Worm (Caenorhabditis elegans) whole organism, young adult: Measurements from ENCODE around the gene srxa-12.

Experiments used
- B0019.2 ChIP-seq: fragments of 200-800 bp; sonication (Bioruptor generic); conservative IDR thresholded peaks from 2 replicates; pipeline ENCODE4 v1.3.6; 2022; ENCODE audit warnings: missing genetic modification reagents, missing genetic modification characterization, missing compliant biosample characterization
- B0035.1 ChIP-seq: sonication (generic microtip); optimal IDR thresholded peaks from 2 replicates; lab custom pipeline; 2016; ENCODE audit warnings: missing genetic modification characterization, mild to moderate bottlenecking, missing compliant biosample characterization, missing genotype, missing genetic modification reagents
- B0336.3 ChIP-seq: fragments of 200-800 bp; sonication (Bioruptor generic); IDR thresholded peaks from 2 replicates; pipeline ENCODE4 v1.3.6; 2022; ENCODE audit warnings: missing genetic modification characterization, missing compliant biosample characterization
- C17E4.6 ChIP-seq: fragments of 200-800 bp; sonication (Bioruptor generic); IDR thresholded peaks from 2 replicates; pipeline ENCODE4 v1.3.6; 2022; ENCODE audit warnings: missing genetic modification reagents, missing genetic modification characterization, missing compliant biosample characterization
- D2030.7 ChIP-seq: fragments of 200-800 bp; sonication (Bioruptor generic); IDR thresholded peaks from 2 replicates; pipeline ENCODE4 v1.3.6; 2022; ENCODE audit warnings: missing genetic modification reagents, missing genetic modification characterization, missing compliant biosample characterization
- F23B12.7 ChIP-seq: sonication (generic microtip); optimal IDR thresholded peaks from 2 replicates; lab custom pipeline; 2017; ENCODE audit warnings: missing genetic modification characterization, mild to moderate bottlenecking, missing compliant biosample characterization, antibody characterized with exemption, moderate library complexity; ENCODE audit not compliant: insufficient read depth
- F37B4.10 ChIP-seq: fragments of 200-800 bp; sonication (Bioruptor generic); IDR thresholded peaks from 2 replicates; pipeline ENCODE4 v1.3.6; 2022; ENCODE audit warnings: missing genetic modification characterization, missing compliant biosample characterization
- F39B2.1 ChIP-seq: fragments of 200-800 bp; sonication (Bioruptor generic); IDR thresholded peaks from 2 replicates; pipeline ENCODE4 v1.3.6; 2022; ENCODE audit warnings: missing genetic modification reagents, missing genetic modification characterization, missing compliant biosample characterization
- K12H6.12 ChIP-seq: fragments of 200-800 bp; sonication (Bioruptor generic); optimal IDR thresholded peaks from 2 replicates; lab custom pipeline; 2018; ENCODE audit warnings: mild to moderate bottlenecking, missing genetic modification characterization, missing compliant biosample characterization
- T07F8.4 ChIP-seq: sonication (generic microtip); optimal IDR thresholded peaks from 2 replicates; lab custom pipeline; 2016; ENCODE audit warnings: mild to moderate bottlenecking, missing genetic modification characterization, moderate library complexity, missing compliant biosample characterization
- Y53G8AR.9 ChIP-seq: fragments of 200-800 bp; sonication (Bioruptor generic); conservative IDR thresholded peaks from 2 replicates; pipeline ENCODE4 v1.3.6; 2022; ENCODE audit warnings: missing genetic modification reagents, missing genetic modification characterization, missing compliant biosample characterization
- Y56A3A.18 ChIP-seq: fragments of 200-800 bp; sonication (Bioruptor generic); IDR thresholded peaks from 2 replicates; pipeline ENCODE4 v1.3.6; 2022; ENCODE audit warnings: missing genetic modification reagents, missing genetic modification characterization, missing compliant biosample characterization
- Y67H2A.10 ChIP-seq: fragments of 200-800 bp; sonication (Bioruptor generic); conservative IDR thresholded peaks from 2 replicates; pipeline ENCODE4 v1.3.6; 2022; ENCODE audit warnings: missing genetic modification reagents, missing genetic modification characterization, missing compliant biosample characterization
- Y95B8A.8 ChIP-seq: fragments of 200-800 bp; sonication (Bioruptor generic); IDR thresholded peaks from 2 replicates; pipeline ENCODE4 v1.3.6; 2022; ENCODE audit warnings: missing genetic modification reagents, missing genetic modification characterization, missing compliant biosample characterization
- ZK185.1 ChIP-seq: sonication (generic microtip); optimal IDR thresholded peaks from 2 replicates; lab custom pipeline; 2016; ENCODE audit warnings: mild to moderate bottlenecking, missing genetic modification characterization, missing compliant biosample characterization; ENCODE audit not compliant: poor library complexity, severe bottlenecking
- aptf-3 ChIP-seq: fragments of 200-800 bp; sonication (Bioruptor generic); IDR thresholded peaks from 2 replicates; pipeline ENCODE4 v1.3.6; 2022; ENCODE audit warnings: missing genetic modification characterization, missing compliant biosample characterization
- attf-5 ChIP-seq: fragments of 200-800 bp; sonication (Bioruptor generic); optimal IDR thresholded peaks from 2 replicates; lab custom pipeline; 2018; ENCODE audit warnings: mild to moderate bottlenecking, missing genetic modification characterization, missing compliant biosample characterization
- bed-1 ChIP-seq: fragments of 200-800 bp; sonication (Bioruptor generic); IDR thresholded peaks from 2 replicates; pipeline ENCODE4 v1.3.6; 2022; ENCODE audit warnings: missing genetic modification reagents, missing genetic modification characterization, missing compliant biosample characterization
- bed-2 ChIP-seq: fragments of 200-800 bp; sonication (Bioruptor generic); IDR thresholded peaks from 2 replicates; pipeline ENCODE4 v1.3.6; 2022; ENCODE audit warnings: missing genetic modification reagents, missing genetic modification characterization, missing compliant biosample characterization
- chd-7 ChIP-seq: sonication (generic microtip); optimal IDR thresholded peaks from 2 replicates; lab custom pipeline; 2016; ENCODE audit warnings: mild to moderate bottlenecking, missing genetic modification characterization, moderate library complexity, missing compliant biosample characterization
- dox-1 ChIP-seq: fragments of 200-800 bp; sonication (Bioruptor generic); IDR thresholded peaks from 2 replicates; pipeline ENCODE4 v1.3.6; 2022; ENCODE audit warnings: missing genetic modification reagents, missing genetic modification characterization, missing compliant biosample characterization
- dpl-1 ChIP-seq: fragments of 150-350 bp; optimal IDR thresholded peaks from 2 replicates; lab custom pipeline; 2014; ENCODE audit warnings: missing biosample characterization, missing genetic modification reagents, missing genetic modification characterization
- efl-1 ChIP-seq: fragments of 150-350 bp; optimal IDR thresholded peaks from 2 replicates; lab custom pipeline; 2014; ENCODE audit warnings: missing biosample characterization, missing genetic modification reagents, missing genetic modification characterization
- egrh-3 ChIP-seq: fragments of 200-800 bp; sonication (Bioruptor generic); IDR thresholded peaks from 2 replicates; pipeline ENCODE4 v1.3.6; 2022; ENCODE audit warnings: missing genetic modification reagents, missing genetic modification characterization, missing compliant biosample characterization
- ets-4 ChIP-seq: fragments of 200-800 bp; sonication (Bioruptor generic); optimal IDR thresholded peaks from 2 replicates; lab custom pipeline; 2018; ENCODE audit warnings: mild to moderate bottlenecking, missing genetic modification characterization, missing compliant biosample characterization
- him-1 ChIP-seq: sonication (generic microtip); optimal IDR thresholded peaks from 2 replicates; lab custom pipeline; 2016; ENCODE audit warnings: missing genotype, missing genetic modification reagents, missing genetic modification characterization, missing compliant biosample characterization
- hlh-26 ChIP-seq: fragments of 200-800 bp; sonication (Bioruptor generic); conservative IDR thresholded peaks from 2 replicates; pipeline ENCODE4 v1.3.6; 2022; ENCODE audit warnings: missing genetic modification reagents, missing genetic modification characterization, missing compliant biosample characterization
- hrde-1 ChIP-seq: sonication (generic microtip); optimal IDR thresholded peaks from 2 replicates; lab custom pipeline; 2016; ENCODE audit warnings: missing genetic modification characterization, mild to moderate bottlenecking, missing compliant biosample characterization, moderate library complexity, missing genotype, missing genetic modification reagents, borderline replicate concordance
- hsf-1 ChIP-seq: fragments of 200-800 bp; sonication (Bioruptor generic); IDR thresholded peaks from 2 replicates; pipeline ENCODE4 v1.3.6; 2022; ENCODE audit warnings: missing genetic modification reagents, missing genetic modification characterization, missing compliant biosample characterization
- let-607 ChIP-seq, 2 experiments: fragments of 200-800 bp in 1 of 2; sonication (Bioruptor generic) in 1 of 2; sonication (generic microtip) in 1 of 2; optimal IDR thresholded peaks; 2 replicates each; lab custom pipeline; 2016 to 2018; ENCODE audit warnings: mild to moderate bottlenecking in 2 of 2, missing compliant biosample characterization in 2 of 2, missing genetic modification characterization in 2 of 2, moderate library complexity in 2 of 2, missing genotype in 1 of 2
- lin-54 ChIP-seq: fragments of 200-800 bp; sonication (Bioruptor generic); optimal IDR thresholded peaks from 2 replicates; lab custom pipeline; 2018; ENCODE audit warnings: mild to moderate bottlenecking, missing genetic modification characterization, missing compliant biosample characterization
- lsl-1 ChIP-seq: fragments of 200-800 bp; sonication (Bioruptor generic); optimal IDR thresholded peaks from 2 replicates; lab custom pipeline; 2018; ENCODE audit warnings: mild to moderate bottlenecking, missing genetic modification characterization, moderate library complexity, missing compliant biosample characterization
- madf-10 ChIP-seq: sonication (generic microtip); optimal IDR thresholded peaks from 2 replicates; lab custom pipeline; 2016; ENCODE audit warnings: mild to moderate bottlenecking, missing genetic modification characterization, missing compliant biosample characterization
- madf-3 ChIP-seq: fragments of 200-800 bp; sonication (Bioruptor generic); IDR thresholded peaks from 2 replicates; pipeline ENCODE4 v1.3.6; 2022; ENCODE audit warnings: missing genetic modification reagents, missing genetic modification characterization, missing compliant biosample characterization
- madf-8 ChIP-seq: fragments of 200-800 bp; sonication (Bioruptor generic); conservative IDR thresholded peaks from 2 replicates; pipeline ENCODE4 v1.3.6; 2022; ENCODE audit warnings: missing genetic modification reagents, missing genetic modification characterization, missing compliant biosample characterization
- mcd-1 ChIP-seq: fragments of 200-800 bp; sonication (Bioruptor generic); IDR thresholded peaks from 2 replicates; pipeline ENCODE4 v1.3.6; 2022; ENCODE audit warnings: missing genetic modification reagents, missing genetic modification characterization, missing compliant biosample characterization
- mel-28 ChIP-seq: sonication (generic microtip); optimal IDR thresholded peaks from 2 replicates; lab custom pipeline; 2016; ENCODE audit warnings: borderline replicate concordance, mild to moderate bottlenecking, missing genetic modification characterization, missing compliant biosample characterization
- nfya-2 ChIP-seq: fragments of 200-800 bp; sonication (Bioruptor generic); IDR thresholded peaks from 2 replicates; pipeline ENCODE4 v1.3.6; 2022; ENCODE audit warnings: missing genetic modification reagents, missing genetic modification characterization, missing compliant biosample characterization
- nhr-179 ChIP-seq: sonication (generic microtip); optimal IDR thresholded peaks from 2 replicates; lab custom pipeline; 2016; ENCODE audit warnings: mild to moderate bottlenecking, missing genetic modification characterization, missing compliant biosample characterization
- rcor-1 ChIP-seq: fragments of 200-800 bp; sonication (Bioruptor generic); IDR thresholded peaks from 2 replicates; pipeline ENCODE4 v1.3.6; 2022; ENCODE audit warnings: missing genetic modification reagents, missing genetic modification characterization, missing compliant biosample characterization
- rec-8 ChIP-seq, 2 experiments: sonication (generic microtip); optimal IDR thresholded peaks; 2 replicates each; lab custom pipeline; 2016; ENCODE audit warnings: mild to moderate bottlenecking in 2 of 2, missing genetic modification characterization in 2 of 2, missing genetic modification reagents in 2 of 2, missing genotype in 2 of 2, missing biosample characterization in 1 of 2, missing compliant biosample characterization in 1 of 2, moderate library complexity in 1 of 2
- rpc-1 ChIP-seq, 2 experiments: fragments of 150-350 bp in 1 of 2; sonication (generic microtip) in 1 of 2; optimal IDR thresholded peaks; 2 replicates each; lab custom pipeline; 2014 to 2018; ENCODE audit warnings: missing biosample characterization in 1 of 2, missing genetic modification characterization in 1 of 2, missing genetic modification reagents in 1 of 2, missing genotype in 1 of 2
- snpc-4 ChIP-seq, 5 experiments: fragments of 150-350 bp in 1 of 5; sonication (generic microtip) in 4 of 5; optimal IDR thresholded peaks; 2 replicates each; lab custom pipeline; 2014 to 2018; ENCODE audit warnings: missing genetic modification characterization in 5 of 5, missing biosample characterization in 3 of 5, antibody characterized with exemption in 2 of 5, mild to moderate bottlenecking in 2 of 5, missing compliant biosample characterization in 2 of 5, missing genotype in 2 of 5, moderate library complexity in 2 of 5, missing genetic modification reagents in 1 of 5
- tbp1 ChIP-seq: fragments of 200-800 bp; sonication (Bioruptor generic); optimal IDR thresholded peaks from 2 replicates; lab custom pipeline; 2018; ENCODE audit warnings: mild to moderate bottlenecking, missing genetic modification characterization, missing compliant biosample characterization
- xnd-1 ChIP-seq: sonication (generic microtip); optimal IDR thresholded peaks from 2 replicates; lab custom pipeline; 2016; ENCODE audit warnings: missing genotype, missing genetic modification reagents, missing genetic modification characterization, missing compliant biosample characterization
- ztf-22 ChIP-seq: fragments of 200-800 bp; sonication (Bioruptor generic); optimal IDR thresholded peaks from 2 replicates; lab custom pipeline; 2018; ENCODE audit warnings: mild to moderate bottlenecking, missing genetic modification characterization, moderate library complexity, missing compliant biosample characterization
- ztf-28 ChIP-seq: fragments of 200-800 bp; sonication (Bioruptor generic); IDR thresholded peaks from 2 replicates; pipeline ENCODE4 v1.3.6; 2022; ENCODE audit warnings: missing genetic modification reagents, missing genetic modification characterization, missing compliant biosample characterization

The srxa-12 gene

DNA sequence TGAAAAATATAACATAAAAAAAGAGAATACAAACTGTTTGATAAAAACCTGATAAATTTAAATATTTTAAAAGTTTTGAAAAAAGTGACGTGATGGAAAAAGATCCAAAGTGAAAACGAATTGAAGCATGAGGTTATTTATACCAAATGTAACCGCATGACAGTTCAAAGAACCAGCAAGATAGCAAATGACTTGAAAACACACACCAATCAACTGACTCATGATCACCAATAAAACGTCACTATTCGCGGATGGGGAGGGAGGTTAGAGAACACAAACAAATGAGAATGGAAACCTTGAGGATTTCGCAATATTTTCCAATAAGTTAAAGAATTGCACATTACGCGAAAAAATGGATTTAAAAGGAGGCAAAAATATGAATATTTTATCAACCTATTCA lies 17.1 kb upstream of the srxa-12 start, which contains the start of gene C06B3.7 (continued):
- no peak for TF ChIP-seq rpc-1 (optimal IDR thresholded peaks at IDR 0.05; lab: Kevin White, UChicago)
- TF ChIP-seq rpc-1 (tag; optimal IDR thresholded peaks at IDR 0.05; lab: Kevin White, UChicago) = no peak
- no peak for TF ChIP-seq madf-8 (GFP tag; lab: Robert Waterston, UW)
- no peak for TF ChIP-seq ztf-28 (GFP tag; lab: Robert Waterston, UW)
- no peak for TF ChIP-seq C17E4.6 (GFP tag; lab: Robert Waterston, UW)
- TF ChIP-seq ZK185.1 (tag; lab: Kevin White, UChicago) = peak; percentile 17
- TF ChIP-seq lin-54 (GFP tag; lab: Kevin White, UChicago) = no peak
- TF ChIP-seq bed-2 (GFP tag; lab: Robert Waterston, UW) = no peak
- 0 out of 2 replicates have a peak, but pooled peaks have one; percentile 2 for TF ChIP-seq madf-3 (GFP tag; lab: Robert Waterston, UW)
- 0 out of 2 replicates have a peak, but pooled peaks have one; percentile 8 for TF ChIP-seq rcor-1 (GFP tag; lab: Robert Waterston, UW)
- no peak for TF ChIP-seq rec-8 (tag; optimal IDR thresholded peaks at IDR 0.05; lab: Kevin White, UChicago)
- no peak for TF ChIP-seq Y95B8A.8 (GFP tag; lab: Robert Waterston, UW)
- TF ChIP-seq hlh-26 (GFP tag; lab: Robert Waterston, UW) = no peak
- TF ChIP-seq F37B4.10 (GFP tag; lab: Robert Waterston, UW) = no peak
- TF ChIP-seq F39B2.1 = no peak
- TF ChIP-seq dpl-1 = no peak
- TF ChIP-seq K12H6.12 (tag; lab: Kevin White, UChicago) = peak; percentile 65
- no peak for TF ChIP-seq ets-4 (GFP tag; lab: Kevin White, UChicago)
- peak; percentile 72 for TF ChIP-seq madf-10
- no peak for TF ChIP-seq ztf-22 (GFP tag; lab: Kevin White, UChicago)
- no peak for TF ChIP-seq lsl-1 (GFP tag; lab: Kevin White, UChicago)
- TF ChIP-seq tbp1 (GFP tag; lab: Kevin White, UChicago) = peak; percentile 55
- no peak for TF ChIP-seq efl-1
- TF ChIP-seq let-607 (tag; optimal IDR thresholded peaks at IDR 0.05; lab: Kevin White, UChicago) = peak in 1 of 2 experiments; percentile 47
- TF ChIP-seq attf-5 (GFP tag; lab: Kevin White, UChicago) = peak; percentile 72
- no peak for TF ChIP-seq nfya-2 (GFP tag; lab: Robert Waterston, UW)
- no peak for TF ChIP-seq B0035.1 (tag; lab: Kevin White, UChicago)
- no peak for TF ChIP-seq hsf-1 (GFP tag; lab: Robert Waterston, UW)
- TF ChIP-seq D2030.7 (GFP tag; lab: Robert Waterston, UW) = no peak
- no peak for TF ChIP-seq bed-1 (GFP tag; lab: Robert Waterston, UW)
- TF ChIP-seq snpc-4 (GFP tag; optimal IDR thresholded peaks at IDR 0.05; lab: Kevin White, UChicago) = no peak
- peak in 2 of 4 experiments; percentile 1 to 51 for TF ChIP-seq snpc-4 (tag; optimal IDR thresholded peaks at IDR 0.05; lab: Kevin White, UChicago)
- 0 out of 2 replicates have a peak, but pooled peaks have one; percentile 27 for TF ChIP-seq mcd-1 (GFP tag; lab: Robert Waterston, UW)
- TF ChIP-seq F23B12.7 (tag; lab: Kevin White, UChicago) = peak; percentile 14
- TF ChIP-seq nhr-179 = no peak
- TF ChIP-seq xnd-1 = no peak
- TF ChIP-seq hrde-1 = no peak
- no peak for TF ChIP-seq egrh-3 (GFP tag; lab: Robert Waterston, UW)
- no peak for TF ChIP-seq Y53G8AR.9 (GFP tag; lab: Robert Waterston, UW)
- no peak for TF ChIP-seq dox-1
- TF ChIP-seq Y67H2A.10 = no peak
- no peak for TF ChIP-seq him-1 (tag; lab: Kevin White, UChicago)
- no peak for TF ChIP-seq Y56A3A.18
- no peak for TF ChIP-seq B0336.3 (GFP tag; lab: Robert Waterston, UW)
- no peak for TF ChIP-seq T07F8.4
- TF ChIP-seq chd-7 (tag; lab: Kevin White, UChicago) = no peak
- TF ChIP-seq aptf-3 (GFP tag; lab: Robert Waterston, UW) = no peak
- TF ChIP-seq B0019.2 (GFP tag; lab: Robert Waterston, UW) = no peak
- TF ChIP-seq mel-28 = no peak
